Worm (Caenorhabditis elegans): ENCODE data around the gene idpp-14.

DNA sequence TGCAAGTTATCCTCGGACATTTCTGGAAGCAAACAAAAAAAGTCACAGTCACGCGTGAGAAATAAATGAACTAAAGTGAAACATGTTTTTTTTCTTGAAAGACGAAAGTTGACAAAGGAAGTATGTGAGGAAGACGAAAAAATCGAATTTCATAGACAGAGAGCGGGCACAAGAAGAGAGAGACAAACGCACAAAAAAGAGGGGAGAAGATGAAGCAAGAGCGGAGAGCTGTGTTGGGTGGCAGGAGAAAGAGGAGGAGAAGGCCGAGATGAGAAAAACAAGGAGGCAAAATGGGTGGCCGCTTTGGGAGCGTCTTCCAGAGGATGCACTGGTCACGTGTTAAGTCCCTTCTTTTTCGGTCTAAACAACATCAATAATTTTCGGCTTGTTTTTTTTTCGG, 46.6 kb downstream of the idpp-14 start, which contains the start of gene ZK1073.1:
- TF ChIP-seq tbx-37 (GFP tag; conservative IDR thresholded peaks at IDR 0.05), result no peak
- TF ChIP-seq ama-1 (optimal IDR thresholded peaks at IDR 0.05), result no peak
- TF ChIP-seq hmg-4 (GFP tag; optimal IDR thresholded peaks at IDR 0.05), result no peak
- TF ChIP-seq tra-4 (tag; optimal IDR thresholded peaks at IDR 0.05), result no peak
- TF ChIP-seq hmbx-1 (tag; optimal IDR thresholded peaks at IDR 0.05), result no peak
- no peak for TF ChIP-seq flt-1 (GFP tag; IDR thresholded peaks at IDR 0.05)
